Fruit fly (Drosophila melanogaster): ENCODE measurements around the gene Ddr.
A peak's percentile ranks its signal among the peaks of the same experiment; 100 is the strongest.

Ddr gene

DNA sequence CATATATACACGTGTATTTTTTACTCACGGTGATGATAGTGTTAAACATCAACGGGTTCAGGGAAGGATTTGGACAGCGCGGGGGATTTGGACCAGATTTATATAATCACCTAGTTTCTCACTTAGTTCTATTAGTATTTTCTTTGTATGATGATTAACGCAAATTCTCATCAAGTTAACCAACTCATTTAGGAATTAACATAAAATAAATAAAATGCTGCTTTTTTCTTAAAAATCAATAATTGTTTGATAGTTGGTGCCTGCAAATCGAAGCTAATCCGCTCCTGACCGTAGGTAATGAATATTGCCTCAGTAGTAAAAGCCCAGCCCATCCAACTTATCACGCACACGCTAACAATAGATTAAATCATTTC lies 98.9 kb downstream of the Ddr start (continued):
- peak; percentile 43 for TF ChIP-seq NC2β (GFP tag; optimal IDR thresholded peaks at IDR 0.05)
- TF ChIP-seq dimm (GFP tag; IDR thresholded peaks at IDR 0.05): peak; percentile 71
- TF ChIP-seq Lpt (GFP tag; optimal IDR thresholded peaks at IDR 0.05): no peak
- peak; percentile 36 for TF ChIP-seq CG17912 (GFP tag; optimal IDR thresholded peaks at IDR 0.05)
- TF ChIP-seq oc (tag; optimal IDR thresholded peaks at IDR 0.05): peak; percentile 30
- no peak for TF ChIP-seq eve (GFP tag; optimal IDR thresholded peaks at IDR 0.05)
- peak; percentile 73 for TF ChIP-seq CG15514 (GFP tag; optimal IDR thresholded peaks at IDR 0.05)
- peak; percentile 36 for TF ChIP-seq slp2 (GFP tag; optimal IDR thresholded peaks at IDR 0.05)
- peak; percentile 78 for TF ChIP-seq CG2712 (tag; optimal IDR thresholded peaks at IDR 0.05)
- TF ChIP-seq CG12071 (GFP tag; optimal IDR thresholded peaks at IDR 0.05): peak; percentile 72
- peak; percentile 80 for TF ChIP-seq slou (GFP tag; optimal IDR thresholded peaks at IDR 0.05)
- peak; percentile 80; the same call in 2 of the 3 replicates for TF ChIP-seq CG11093 (GFP tag; IDR thresholded peaks at IDR 0.05)
- TF ChIP-seq CG7963 (GFP tag; IDR thresholded peaks at IDR 0.05; ENCODE audit: partially characterized antibody): no peak
- TF ChIP-seq Rfx (GFP tag; IDR thresholded peaks at IDR 0.05): peak; percentile 94
- TF ChIP-seq az2 (GFP tag; optimal IDR thresholded peaks at IDR 0.05): peak; percentile 68
- TF ChIP-seq psq (GFP tag; optimal IDR thresholded peaks at IDR 0.05): no peak
- TF ChIP-seq h (optimal IDR thresholded peaks at IDR 0.05): no peak
- TF ChIP-seq ttk (GFP tag; IDR thresholded peaks at IDR 0.05): peak; percentile 79
- TF ChIP-seq Fer3 (tag; optimal IDR thresholded peaks at IDR 0.05): peak; percentile 90
- TF ChIP-seq Hey (tag; optimal IDR thresholded peaks at IDR 0.05): no peak
- TF ChIP-seq Xrp1 (GFP tag; IDR thresholded peaks at IDR 0.05): peak; percentile 81
- no peak for TF ChIP-seq dmrt11E (tag; optimal IDR thresholded peaks at IDR 0.05)
- peak; percentile 74 for TF ChIP-seq tx (GFP tag; optimal IDR thresholded peaks at IDR 0.05)
- peak; percentile 84 for TF ChIP-seq danr (GFP tag; IDR thresholded peaks at IDR 0.05)
- TF ChIP-seq vnd (GFP tag; IDR thresholded peaks at IDR 0.05; ENCODE audit: partially characterized antibody): no peak
- no peak for TF ChIP-seq CG2116 (GFP tag; optimal IDR thresholded peaks at IDR 0.05)
- peak; percentile 57 for TF ChIP-seq CG18476 (GFP tag; optimal IDR thresholded peaks at IDR 0.05)
- peak; percentile 69 for TF ChIP-seq CG11723 (GFP tag; optimal IDR thresholded peaks at IDR 0.05)
- TF ChIP-seq Chrac-16 (GFP tag; optimal IDR thresholded peaks at IDR 0.05): peak; percentile 77
- no peak for TF ChIP-seq bigmax (GFP tag; optimal IDR thresholded peaks at IDR 0.05)
- peak; percentile 82 for TF ChIP-seq al (GFP tag; IDR thresholded peaks at IDR 0.05)
- TF ChIP-seq Adf1 (GFP tag; IDR thresholded peaks at IDR 0.05): peak; percentile 65
- peak; percentile 72 for TF ChIP-seq CG6854 (GFP tag; optimal IDR thresholded peaks at IDR 0.05)
- TF ChIP-seq CG13296 (GFP tag; optimal IDR thresholded peaks at IDR 0.05): peak; percentile 86
- TF ChIP-seq CG34422 (GFP tag; IDR thresholded peaks at IDR 0.05): peak; percentile 87
- TF ChIP-seq CG12104 (GFP tag; optimal IDR thresholded peaks at IDR 0.05): peak; percentile 73
- TF ChIP-seq wek (GFP tag; optimal IDR thresholded peaks at IDR 0.05): no peak
- no peak for TF ChIP-seq pita (GFP tag; optimal IDR thresholded peaks at IDR 0.05)
- TF ChIP-seq PHDP (tag; optimal IDR thresholded peaks at IDR 0.05): peak; percentile 83
- TF ChIP-seq p53 (GFP tag; optimal IDR thresholded peaks at IDR 0.05): peak; percentile 38
- TF ChIP-seq CG12942 (GFP tag; optimal IDR thresholded peaks at IDR 0.05): peak; percentile 55
- peak; percentile 70 for TF ChIP-seq maf-S (GFP tag; optimal IDR thresholded peaks at IDR 0.05)
- TF ChIP-seq CG2129 (GFP tag; IDR thresholded peaks at IDR 0.05; ENCODE audit: partially characterized antibody): no peak
- peak; percentile 75 for TF ChIP-seq her (GFP tag; optimal IDR thresholded peaks at IDR 0.05)
- peak; percentile 45 for TF ChIP-seq Asciz (GFP tag; optimal IDR thresholded peaks at IDR 0.05)
- TF ChIP-seq CG17359 (tag; optimal IDR thresholded peaks at IDR 0.05): peak; percentile 84
- no peak for TF ChIP-seq CG2199 (GFP tag; IDR thresholded peaks at IDR 0.05)
- peak; percentile 78 for TF ChIP-seq tap (tag; optimal IDR thresholded peaks at IDR 0.05)
- peak in 1 of 2 experiments; percentile 72 for TF ChIP-seq Eip74EF (GFP tag; optimal IDR thresholded peaks at IDR 0.05)
- no peak for TF ChIP-seq lbe (GFP tag; optimal IDR thresholded peaks at IDR 0.05)
- TF ChIP-seq CG14965 (GFP tag; optimal IDR thresholded peaks at IDR 0.05; ENCODE audit: borderline replicate concordance): no peak
- peak; percentile 78 for TF ChIP-seq B-H1 (GFP tag; IDR thresholded peaks at IDR 0.05)

Measured in whole organism, embryonic.